Worm (Caenorhabditis elegans): ENCODE data around the gene cpg-4.

- no peak for TF ChIP-seq lin-15B (tag; optimal IDR thresholded peaks at IDR 0.05)
- no peak for TF ChIP-seq elt-1 (tag; optimal IDR thresholded peaks at IDR 0.05)
- TF ChIP-seq nhr-11 (tag; optimal IDR thresholded peaks at IDR 0.05), result no peak
- TF ChIP-seq unc-39 (tag; optimal IDR thresholded peaks at IDR 0.05), result no peak
- no peak for TF ChIP-seq snpc-4 (tag; optimal IDR thresholded peaks at IDR 0.05)
- no peak for TF ChIP-seq pha-4 (tag; optimal IDR thresholded peaks at IDR 0.05)
- no peak for TF ChIP-seq pqm-1 (tag; optimal IDR thresholded peaks at IDR 0.05)
- no peak for TF ChIP-seq fos-1 (tag; optimal IDR thresholded peaks at IDR 0.05)
- no peak for TF ChIP-seq nhr-77 (tag; optimal IDR thresholded peaks at IDR 0.05)
- TF ChIP-seq aly-2 (tag; optimal IDR thresholded peaks at IDR 0.05), result no peak
- no peak for TF ChIP-seq ama-1 (optimal IDR thresholded peaks at IDR 0.05)
- no peak for TF ChIP-seq elt-2 (tag; optimal IDR thresholded peaks at IDR 0.05)
- TF ChIP-seq nhr-12 (tag; optimal IDR thresholded peaks at IDR 0.05), result no peak
- TF ChIP-seq nhr-25 (tag; optimal IDR thresholded peaks at IDR 0.05), result no peak
Observed at ce11 chrV:5996114-5996513, at the start of gene cpg-4.
